Worm (Caenorhabditis elegans) whole organism, L4 larva: ENCODE results near the gene spi-1.

ENCODE experiments used
- F37D6.2 ChIP-seq: sonication (generic microtip); optimal IDR thresholded peaks from 2 replicates; lab custom pipeline; 2016; ENCODE audit warnings: mild to moderate bottlenecking, missing genetic modification characterization, missing compliant biosample characterization
- Y105C5A.15 ChIP-seq: fragments of 200-800 bp; sonication (Bioruptor generic); IDR thresholded peaks from 2 replicates; pipeline ENCODE4 v1.3.6; 2022; ENCODE audit warnings: missing genetic modification characterization, missing compliant biosample characterization
- Y5F2A.4 ChIP-seq: fragments of 200-800 bp; sonication (Bioruptor generic); optimal IDR thresholded peaks from 2 replicates; lab custom pipeline; 2018; ENCODE audit warnings: mild to moderate bottlenecking, missing genetic modification characterization, missing compliant biosample characterization
- Y75B8A.6 ChIP-seq: fragments of 200-800 bp; sonication (Bioruptor generic); IDR thresholded peaks from 2 replicates; pipeline ENCODE4 v1.3.6; 2022; ENCODE audit warnings: missing genetic modification reagents, missing genetic modification characterization, missing compliant biosample characterization
- aha-1 ChIP-seq: fragments of 150-350 bp; peaks from one replicate; lab custom pipeline; 2014; ENCODE audit warnings: missing biosample characterization, missing genetic modification characterization
- aly-2 ChIP-seq: sonication (generic microtip); optimal IDR thresholded peaks from 2 replicates; lab custom pipeline; 2018; ENCODE audit warnings: missing biosample characterization, missing genetic modification characterization
- ama-1 ChIP-seq: fragments of 150-350 bp; optimal IDR thresholded peaks from 2 replicates; lab custom pipeline; 2014; ENCODE audit warnings: inconsistent platforms, mixed read lengths
- cey-2 ChIP-seq: sonication (generic microtip); optimal IDR thresholded peaks from 3 replicates; lab custom pipeline; 2017; ENCODE audit warnings: missing genetic modification characterization, mild to moderate bottlenecking, missing compliant biosample characterization, antibody characterized with exemption, borderline replicate concordance; ENCODE audit not compliant: insufficient read depth
- daf-16 ChIP-seq, 3 experiments: sonication (generic microtip); optimal IDR thresholded peaks; 2 replicates each; lab custom pipeline; 2016 to 2017; ENCODE audit warnings: missing genetic modification characterization in 3 of 3, missing genetic modification reagents in 3 of 3, mild to moderate bottlenecking in 2 of 3, missing compliant biosample characterization in 2 of 3, missing biosample characterization in 1 of 3, moderate library complexity in 1 of 3
- dmd-6 ChIP-seq: fragments of 200-800 bp; sonication (Bioruptor generic); IDR thresholded peaks from 2 replicates; pipeline ENCODE4 v1.3.6; 2022; ENCODE audit warnings: missing genetic modification reagents, missing genetic modification characterization, missing compliant biosample characterization
- dpl-1 ChIP-seq: fragments of 150-350 bp; optimal IDR thresholded peaks from 2 replicates; lab custom pipeline; 2014; ENCODE audit warnings: missing biosample characterization, missing genetic modification reagents, missing genetic modification characterization
- egl-27 ChIP-seq: sonication (generic microtip); optimal IDR thresholded peaks from 3 replicates; lab custom pipeline; 2017; ENCODE audit warnings: missing biosample characterization, missing genetic modification reagents, missing genetic modification characterization
- egl-43 ChIP-seq: fragments of 200-800 bp; sonication (Bioruptor generic); IDR thresholded peaks from 2 replicates; pipeline ENCODE4 v1.3.6; 2022; ENCODE audit warnings: missing genetic modification reagents, missing genetic modification characterization, missing compliant biosample characterization
- hlh-11 ChIP-seq: fragments of 200-800 bp; sonication (Bioruptor generic); optimal IDR thresholded peaks from 2 replicates; lab custom pipeline; 2018; ENCODE audit warnings: mild to moderate bottlenecking, missing genetic modification characterization, missing compliant biosample characterization
- hlh-30 ChIP-seq: sonication (generic microtip); optimal IDR thresholded peaks from 2 replicates; lab custom pipeline; 2017; ENCODE audit warnings: antibody characterized with exemption, mild to moderate bottlenecking, missing genetic modification characterization, missing compliant biosample characterization; ENCODE audit not compliant: insufficient read depth
- lim-7 ChIP-seq: fragments of 200-800 bp; sonication (Bioruptor generic); IDR thresholded peaks from 2 replicates; pipeline ENCODE4 v1.3.6; 2022; ENCODE audit warnings: missing genetic modification characterization, missing compliant biosample characterization
- lin-1 ChIP-seq: fragments of 200-800 bp; sonication (Bioruptor generic); IDR thresholded peaks from 2 replicates; pipeline ENCODE4 v1.3.6; 2022; ENCODE audit warnings: missing genetic modification reagents, missing genetic modification characterization, missing compliant biosample characterization
- lin-38 ChIP-seq: fragments of 200-800 bp; sonication (Bioruptor generic); IDR thresholded peaks from 2 replicates; pipeline ENCODE4 v1.3.6; 2022; ENCODE audit warnings: missing genetic modification reagents, missing genetic modification characterization, missing compliant biosample characterization
- lin-39 ChIP-seq: fragments of 150-350 bp; optimal IDR thresholded peaks from 2 replicates; lab custom pipeline; 2014; ENCODE audit warnings: missing biosample characterization, missing genetic modification reagents, missing genetic modification characterization
- mep-1 ChIP-seq: fragments of 150-350 bp; sonication (generic microtip); optimal IDR thresholded peaks from 3 replicates; lab custom pipeline; 2014; ENCODE audit warnings: missing biosample characterization, missing genetic modification characterization
- mxl-2 ChIP-seq: fragments of 200-800 bp; sonication (Bioruptor generic); conservative IDR thresholded peaks from 2 replicates; pipeline ENCODE4 v1.3.6; 2022; ENCODE audit warnings: missing genetic modification reagents, missing genetic modification characterization, missing compliant biosample characterization
- mxl-3 ChIP-seq: fragments of 200-800 bp; sonication (Bioruptor generic); optimal IDR thresholded peaks from 2 replicates; lab custom pipeline; 2018; ENCODE audit warnings: mild to moderate bottlenecking, missing genetic modification characterization, missing compliant biosample characterization
- nhr-111 ChIP-seq: fragments of 200-800 bp; sonication (Bioruptor generic); optimal IDR thresholded peaks from 2 replicates; lab custom pipeline; 2018; ENCODE audit warnings: mild to moderate bottlenecking, missing genetic modification characterization, missing compliant biosample characterization
- nhr-28 ChIP-seq: fragments of 150-350 bp; optimal IDR thresholded peaks from 2 replicates; lab custom pipeline; 2014; ENCODE audit warnings: missing biosample characterization, missing genetic modification characterization
- nhr-41 ChIP-seq: fragments of 200-800 bp; sonication (Bioruptor generic); IDR thresholded peaks from 2 replicates; pipeline ENCODE4 v1.3.6; 2022; ENCODE audit warnings: missing genetic modification reagents, missing genetic modification characterization, missing compliant biosample characterization
- nhr-77 ChIP-seq: fragments of 150-350 bp; optimal IDR thresholded peaks from 2 replicates; lab custom pipeline; 2014; ENCODE audit warnings: missing biosample characterization, missing genetic modification characterization
- php-3 ChIP-seq: fragments of 200-800 bp; sonication (Bioruptor generic); IDR thresholded peaks from 2 replicates; pipeline ENCODE4 v1.3.6; 2022; ENCODE audit warnings: missing genetic modification reagents, missing genetic modification characterization, missing compliant biosample characterization
- pqm-1 ChIP-seq: sonication (generic microtip); optimal IDR thresholded peaks from 2 replicates; lab custom pipeline; 2017; ENCODE audit warnings: missing biosample characterization, missing genetic modification characterization
- rbr-2 ChIP-seq: sonication (generic microtip); optimal IDR thresholded peaks from 2 replicates; lab custom pipeline; 2016; ENCODE audit warnings: missing genotype, missing genetic modification characterization, missing compliant biosample characterization
- saeg-2 ChIP-seq: fragments of 200-800 bp; sonication (Bioruptor generic); IDR thresholded peaks from 2 replicates; pipeline ENCODE4 v1.3.6; 2022; ENCODE audit warnings: missing genetic modification reagents, missing genetic modification characterization, missing compliant biosample characterization
- sdz-12 ChIP-seq: fragments of 200-800 bp; sonication (Bioruptor generic); optimal IDR thresholded peaks from 2 replicates; lab custom pipeline; 2018; ENCODE audit warnings: mild to moderate bottlenecking, missing genetic modification characterization, missing compliant biosample characterization
- set-16 ChIP-seq: fragments of 200-800 bp; sonication (Bioruptor generic); IDR thresholded peaks from 2 replicates; pipeline ENCODE4 v1.3.6; 2022; ENCODE audit warnings: missing genetic modification reagents, missing genetic modification characterization, missing compliant biosample characterization
- snpc-1.2 ChIP-seq: fragments of 200-800 bp; sonication (Bioruptor generic); IDR thresholded peaks from 2 replicates; pipeline ENCODE4 v1.3.6; 2022; ENCODE audit warnings: missing genetic modification reagents, missing genetic modification characterization, missing compliant biosample characterization
- snpc-4 ChIP-seq: fragments of 150-350 bp; optimal IDR thresholded peaks from 2 replicates; lab custom pipeline; 2014; ENCODE audit warnings: missing biosample characterization, missing genetic modification characterization
- spr-3 ChIP-seq: fragments of 200-800 bp; sonication (Bioruptor generic); optimal IDR thresholded peaks from 2 replicates; lab custom pipeline; 2018; ENCODE audit warnings: mild to moderate bottlenecking, missing genetic modification characterization, missing compliant biosample characterization
- vab-7 ChIP-seq: fragments of 200-800 bp; sonication (Bioruptor generic); IDR thresholded peaks from 2 replicates; pipeline ENCODE4 v1.3.6; 2022; ENCODE audit warnings: missing genetic modification reagents, missing genetic modification characterization, missing compliant biosample characterization
- zag-1 ChIP-seq: fragments of 150-350 bp; optimal IDR thresholded peaks from 2 replicates; lab custom pipeline; 2014; ENCODE audit warnings: missing biosample characterization, missing genetic modification characterization
- zfp-2 ChIP-seq: sonication (generic microtip); optimal IDR thresholded peaks from 2 replicates; lab custom pipeline; 2016; ENCODE audit warnings: mild to moderate bottlenecking, missing genetic modification characterization, missing compliant biosample characterization
- zfp-3 ChIP-seq: fragments of 200-800 bp; sonication (Bioruptor generic); conservative IDR thresholded peaks from 2 replicates; pipeline ENCODE4 v1.3.6; 2022; ENCODE audit warnings: missing genetic modification reagents, missing genetic modification characterization, missing compliant biosample characterization

spi-1 gene

DNA sequence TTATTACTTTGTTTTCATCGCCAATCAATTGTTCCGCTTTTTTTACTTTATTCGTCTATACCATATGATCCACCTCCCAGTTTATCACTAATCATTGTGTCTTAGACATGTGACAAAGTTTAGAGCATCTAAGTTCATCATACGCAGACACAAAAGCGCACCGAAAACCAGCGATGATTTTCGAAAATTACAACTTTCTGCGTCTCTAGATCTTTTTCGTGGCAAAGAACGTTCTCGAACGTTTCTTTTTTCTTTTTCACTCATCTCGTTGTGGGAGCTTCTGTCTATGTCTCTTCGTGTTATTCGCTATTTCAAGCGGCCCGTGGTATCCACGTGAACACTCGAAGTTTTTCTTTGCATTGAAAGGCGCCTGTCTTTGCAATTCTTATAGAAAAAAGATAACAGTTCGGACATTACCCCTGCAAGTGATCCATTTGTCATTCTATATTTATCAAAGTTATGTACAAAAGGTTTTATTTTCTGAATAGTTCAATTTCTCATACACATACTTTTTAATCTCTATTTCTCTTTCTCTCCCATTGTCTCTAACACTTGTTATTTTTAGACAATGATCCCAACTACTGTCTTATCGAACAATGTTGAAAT, 33.1 kb downstream of the spi-1 start, which contains the start of gene ZK1290.5 (continued):
- TF ChIP-seq lin-1 (GFP tag; lab: Robert Waterston, UW) (peak; percentile 87), egl-27 (tag; lab: Kevin White, UChicago) (no peak), hlh-11 (tag; lab: Kevin White, UChicago) (peak; percentile 99), cey-2 (tag; lab: Kevin White, UChicago) (peak; percentile 72), aly-2 (tag; lab: Kevin White, UChicago) (no peak), nhr-41 (GFP tag; lab: Robert Waterston, UW) (peak; percentile 79; the same call in 1 of the 2 replicates), mep-1 (tag; lab: Kevin White, UChicago) (peak; percentile 87), F37D6.2 (tag; lab: Kevin White, UChicago) (no peak), nhr-28 (peak; percentile 91), saeg-2 (peak; percentile 26; the same call in 1 of the 2 replicates), egl-43 (GFP tag; lab: Robert Waterston, UW) (no peak), nhr-77 (tag; lab: Kevin White, UChicago) (peak; percentile 72)

DNA sequence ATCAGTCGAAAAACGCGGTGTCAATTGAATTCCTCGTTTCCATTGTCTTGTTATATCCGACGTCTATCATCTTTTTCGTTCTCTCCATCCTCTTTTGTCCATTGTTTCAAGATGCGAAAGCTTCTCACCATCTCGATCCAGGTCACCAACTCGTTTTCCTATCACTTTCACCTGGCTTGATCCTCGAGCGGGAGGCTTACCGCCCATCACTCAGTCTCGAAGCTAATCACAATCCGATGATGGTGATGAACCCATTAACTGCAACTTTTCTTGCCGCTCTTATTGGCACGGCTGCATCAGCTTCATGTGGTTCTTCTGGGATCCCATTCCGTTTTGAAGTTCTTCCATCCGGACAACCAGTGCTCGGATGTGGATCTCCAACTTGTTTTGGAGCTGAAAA, 34.9 kb downstream of the spi-1 start, which contains the start of gene wrt-1:
wrt-1 (plus strand) TSS at position 53 of the 400 bp plus-strand sequence.
- peak; percentile 22; the same call in 1 of the 2 replicates for TF ChIP-seq set-16
- TF ChIP-seq pqm-1 = no peak
- TF ChIP-seq spr-3 (GFP tag; lab: Kevin White, UChicago) = no peak
- no peak for TF ChIP-seq dmd-6
- TF ChIP-seq mxl-3 (GFP tag; lab: Kevin White, UChicago) = peak; percentile 0
- TF ChIP-seq lim-7 (GFP tag; lab: Robert Waterston, UW) = no peak
- TF ChIP-seq sdz-12 (GFP tag; lab: Kevin White, UChicago) = no peak
- peak; percentile 58; the same call in 1 of the 2 replicates for TF ChIP-seq zfp-3
- no peak for TF ChIP-seq mep-1 (tag; lab: Kevin White, UChicago)
- TF ChIP-seq aha-1 = no peak
- no peak for TF ChIP-seq Y105C5A.15
- TF ChIP-seq ama-1 = no peak
- TF ChIP-seq Y75B8A.6 (GFP tag; lab: Robert Waterston, UW) = no peak
- TF ChIP-seq egl-43 (GFP tag; lab: Robert Waterston, UW) = peak; percentile 46; the same call in 1 of the 2 replicates
- 0 out of 2 replicates have a peak, but pooled peaks have one; percentile 26 for TF ChIP-seq mxl-2 (GFP tag; lab: Robert Waterston, UW)
- no peak for TF ChIP-seq lin-38 (GFP tag; lab: Robert Waterston, UW)
- TF ChIP-seq hlh-11 (tag; lab: Kevin White, UChicago) = peak; percentile 41
- no peak for TF ChIP-seq vab-7 (GFP tag; lab: Robert Waterston, UW)
- TF ChIP-seq dpl-1 = no peak
- TF ChIP-seq daf-16 (GFP tag; optimal IDR thresholded peaks at IDR 0.05; lab: Kevin White, UChicago) = no peak
- TF ChIP-seq daf-16 (tag; optimal IDR thresholded peaks at IDR 0.05; lab: Kevin White, UChicago) = no peak
- no peak for TF ChIP-seq rbr-2 (tag; lab: Kevin White, UChicago)

DNA sequence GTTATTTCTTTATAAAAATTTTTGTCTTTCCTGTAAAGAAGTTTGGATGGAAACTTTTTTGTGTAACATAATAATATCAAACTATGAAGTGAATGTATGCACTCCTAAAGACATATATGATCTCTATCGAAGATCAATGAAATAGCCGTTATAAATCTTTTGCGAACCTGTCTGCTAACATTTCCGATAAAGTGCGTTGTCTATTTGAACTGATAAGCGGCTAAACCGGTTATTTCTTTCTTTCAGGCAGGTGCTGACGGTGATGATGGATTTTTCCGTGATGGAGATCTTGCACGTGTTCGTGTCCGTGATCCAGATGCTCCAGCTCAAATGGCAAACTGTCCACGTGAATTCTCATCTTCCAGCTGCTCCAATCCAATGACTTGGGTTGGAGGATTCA, 35.4 kb downstream of the spi-1 start:
- TF ChIP-seq snpc-4 (tag; lab: Kevin White, UChicago) (no peak), zag-1 (no peak), hlh-11 (tag; lab: Kevin White, UChicago) (peak; percentile 8), zfp-2 (tag; lab: Kevin White, UChicago) (no peak), nhr-111 (no peak), php-3 (GFP tag; lab: Robert Waterston, UW) (no peak), hlh-30 (tag; lab: Kevin White, UChicago) (peak; percentile 27), snpc-1.2 (GFP tag; lab: Robert Waterston, UW) (no peak), lin-39 (no peak), Y5F2A.4 (GFP tag; lab: Kevin White, UChicago) (no peak), set-16 (no peak), daf-16 (GFP tag; optimal IDR thresholded peaks at IDR 0.05; lab: Kevin White, UChicago) (no peak), daf-16 (tag; optimal IDR thresholded peaks at IDR 0.05; lab: Kevin White, UChicago) (no peak)
